Worm (Caenorhabditis elegans) whole organism, mixed stage, embryonic: ENCODE measurements around the gene Y55D5A.1.

ENCODE experiments used
- ces-1 ChIP-seq: fragments of 150-350 bp; optimal IDR thresholded peaks from 2 replicates; lab custom pipeline; 2014; ENCODE audit warnings: missing biosample characterization, missing genetic modification reagents, missing genetic modification characterization
- lsy-2 ChIP-seq: fragments of 150-350 bp; optimal IDR thresholded peaks from 2 replicates; lab custom pipeline; 2014; ENCODE audit warnings: missing biosample characterization, missing genetic modification characterization
- nhr-12 ChIP-seq: fragments of 150-350 bp; optimal IDR thresholded peaks from 2 replicates; lab custom pipeline; 2014; ENCODE audit warnings: missing biosample characterization, missing genetic modification characterization
- nhr-237 ChIP-seq: fragments of 150-350 bp; optimal IDR thresholded peaks from 2 replicates; lab custom pipeline; 2014; ENCODE audit warnings: missing biosample characterization, missing genetic modification characterization
- pha-4 ChIP-seq: fragments of 150-350 bp; optimal IDR thresholded peaks from 2 replicates; lab custom pipeline; 2018; ENCODE audit warnings: missing biosample characterization, missing genetic modification reagents, missing genetic modification characterization
- snpc-4 ChIP-seq: fragments of 150-350 bp; optimal IDR thresholded peaks from 2 replicates; lab custom pipeline; 2014; ENCODE audit warnings: missing biosample characterization, missing genetic modification characterization
- unc-39 ChIP-seq: fragments of 150-350 bp; optimal IDR thresholded peaks from 2 replicates; lab custom pipeline; 2014; ENCODE audit warnings: missing biosample characterization, missing genetic modification characterization
- unc-62 ChIP-seq: fragments of 150-350 bp; optimal IDR thresholded peaks from 2 replicates; lab custom pipeline; 2014; ENCODE audit warnings: missing biosample characterization, missing genetic modification reagents, missing genetic modification characterization
- ztf-11 ChIP-seq: fragments of 150-350 bp; optimal IDR thresholded peaks from 2 replicates; lab custom pipeline; 2014; ENCODE audit warnings: missing biosample characterization, missing genetic modification characterization

DNA sequence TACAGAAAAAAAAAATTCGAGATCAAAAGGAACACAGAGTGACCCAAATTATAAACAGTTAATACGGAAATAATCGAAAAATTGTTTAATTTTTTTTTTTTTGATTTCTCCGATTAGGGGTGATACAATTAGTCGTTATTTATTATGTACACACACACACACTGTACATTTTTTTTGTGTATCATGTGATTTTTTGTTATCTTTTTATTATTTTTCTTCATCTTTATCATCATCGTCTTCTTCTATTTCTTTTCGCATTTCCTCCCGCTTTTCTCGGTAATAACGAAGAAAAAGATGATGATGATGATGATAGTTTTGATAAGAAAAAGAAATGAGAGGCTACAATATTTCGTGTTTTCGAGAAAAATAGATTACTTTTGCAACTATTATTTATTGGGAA lies 47.6 kb downstream of the Y55D5A.1 start:
- no peak for TF ChIP-seq nhr-237 (tag; lab: Kevin White, UChicago)
- no peak for TF ChIP-seq nhr-12 (tag; lab: Kevin White, UChicago)
- no peak for TF ChIP-seq snpc-4 (tag; lab: Kevin White, UChicago)
- no peak for TF ChIP-seq unc-39 (tag; lab: Kevin White, UChicago)
- no peak for TF ChIP-seq unc-62
- no peak for TF ChIP-seq pha-4 (tag; lab: Kevin White, UChicago)
- no peak for TF ChIP-seq lsy-2
- no peak for TF ChIP-seq ztf-11 (tag; lab: Kevin White, UChicago)
- TF ChIP-seq ces-1 (GFP tag; lab: Kevin White, UChicago): no peak
